Worm (Caenorhabditis elegans) whole organism, L3 larva: ENCODE results near the gene blos-8.

ENCODE experiments used
- ceh-28 ChIP-seq: fragments of 150-350 bp; optimal IDR thresholded peaks from 2 replicates; lab custom pipeline; 2014; ENCODE audit warnings: missing biosample characterization, missing genetic modification reagents, missing genetic modification characterization
- elt-1 ChIP-seq: fragments of 150-350 bp; optimal IDR thresholded peaks from 2 replicates; lab custom pipeline; 2014; ENCODE audit warnings: missing biosample characterization, missing genetic modification characterization
- fkh-10 ChIP-seq: sonication (generic microtip); optimal IDR thresholded peaks from 2 replicates; lab custom pipeline; 2017; ENCODE audit warnings: missing biosample characterization, missing genetic modification reagents, missing genetic modification characterization
- zag-1 ChIP-seq: fragments of 150-350 bp; optimal IDR thresholded peaks from 2 replicates; lab custom pipeline; 2014; ENCODE audit warnings: missing biosample characterization, missing genetic modification characterization

ce11 chrX:15392672-15393071 lies 38.3 kb downstream of the blos-8 start:
- no peak for TF ChIP-seq ceh-28
- TF ChIP-seq zag-1 (tag; lab: Kevin White, UChicago): no peak
- no peak for TF ChIP-seq elt-1 (tag; lab: Kevin White, UChicago)
- no peak for TF ChIP-seq fkh-10 (GFP tag; lab: Kevin White, UChicago)
